Worm (Caenorhabditis elegans) whole organism, late embryonic: ENCODE measurements around the gene npr-11.

ENCODE experiments used
- Y22D7AL.16 ChIP-seq: sonication (generic microtip); optimal IDR thresholded peaks from 2 replicates; lab custom pipeline; 2016; ENCODE audit warnings: missing genetic modification characterization, missing compliant biosample characterization
- ceh-14 ChIP-seq: sonication (generic microtip); optimal IDR thresholded peaks from 2 replicates; lab custom pipeline; 2016; ENCODE audit warnings: missing genotype, missing genetic modification characterization, missing compliant biosample characterization
- ceh-2 ChIP-seq: sonication (generic microtip); optimal IDR thresholded peaks from 2 replicates; lab custom pipeline; 2016; ENCODE audit warnings: missing genotype, missing genetic modification characterization, missing compliant biosample characterization
- ceh-22 ChIP-seq: sonication (generic microtip); optimal IDR thresholded peaks from 2 replicates; lab custom pipeline; 2017; ENCODE audit warnings: missing biosample characterization, missing genetic modification characterization
- ceh-30 ChIP-seq: fragments of 150-350 bp; optimal IDR thresholded peaks from 2 replicates; lab custom pipeline; 2014; ENCODE audit warnings: missing biosample characterization, missing genetic modification characterization
- ceh-34 ChIP-seq: sonication (generic microtip); optimal IDR thresholded peaks from 2 replicates; lab custom pipeline; 2016; ENCODE audit warnings: mild to moderate bottlenecking, missing genetic modification characterization, missing compliant biosample characterization
- ceh-48 ChIP-seq: sonication (generic microtip); optimal IDR thresholded peaks from 2 replicates; lab custom pipeline; 2016; ENCODE audit warnings: missing genetic modification characterization, inconsistent platforms, missing compliant biosample characterization
- ceh-6 ChIP-seq: fragments of 200-800 bp; sonication (Bioruptor generic); optimal IDR thresholded peaks from 2 replicates; lab custom pipeline; 2018; ENCODE audit warnings: mild to moderate bottlenecking, missing genetic modification characterization, missing compliant biosample characterization
- che-1 ChIP-seq: sonication (generic microtip); optimal IDR thresholded peaks from 2 replicates; lab custom pipeline; 2016; ENCODE audit warnings: mild to moderate bottlenecking, missing genetic modification characterization, missing compliant biosample characterization
- elt-2 ChIP-seq: sonication (generic microtip); optimal IDR thresholded peaks from 2 replicates; lab custom pipeline; 2016; ENCODE audit warnings: missing genetic modification reagents, missing genetic modification characterization, missing compliant biosample characterization
- elt-4 ChIP-seq: sonication (generic microtip); optimal IDR thresholded peaks from 2 replicates; lab custom pipeline; 2016; ENCODE audit warnings: missing genetic modification characterization, missing compliant biosample characterization
- fkh-10 ChIP-seq: fragments of 150-350 bp; optimal IDR thresholded peaks from 2 replicates; lab custom pipeline; 2014; ENCODE audit warnings: missing biosample characterization, missing genetic modification reagents, missing genetic modification characterization
- hlh-13 ChIP-seq: fragments of 200-800 bp; sonication (Bioruptor generic); optimal IDR thresholded peaks from 2 replicates; lab custom pipeline; 2018; ENCODE audit warnings: mild to moderate bottlenecking, missing genetic modification characterization, missing compliant biosample characterization
- hlh-15 ChIP-seq: sonication (generic microtip); optimal IDR thresholded peaks from 2 replicates; lab custom pipeline; 2016; ENCODE audit warnings: missing genetic modification characterization, missing compliant biosample characterization
- lim-6 ChIP-seq: sonication (generic microtip); optimal IDR thresholded peaks from 2 replicates; lab custom pipeline; 2016; ENCODE audit warnings: missing genetic modification characterization, missing compliant biosample characterization
- madf-2 ChIP-seq: sonication (generic microtip); optimal IDR thresholded peaks from 2 replicates; lab custom pipeline; 2017; ENCODE audit warnings: missing genetic modification characterization, missing compliant biosample characterization
- mec-3 ChIP-seq: sonication (generic microtip); optimal IDR thresholded peaks from 2 replicates; lab custom pipeline; 2016; ENCODE audit warnings: borderline replicate concordance, missing genetic modification characterization, missing compliant biosample characterization
- nfya-1 ChIP-seq: sonication (generic microtip); optimal IDR thresholded peaks from 2 replicates; lab custom pipeline; 2017; ENCODE audit warnings: missing genetic modification characterization, mild to moderate bottlenecking, missing compliant biosample characterization, antibody characterized with exemption, moderate library complexity
- pag-3 ChIP-seq: sonication (generic microtip); optimal IDR thresholded peaks from 2 replicates; lab custom pipeline; 2016; ENCODE audit warnings: missing compliant biosample characterization, missing genetic modification characterization, borderline replicate concordance
- pax-1 ChIP-seq: fragments of 150-350 bp; optimal IDR thresholded peaks from 2 replicates; lab custom pipeline; 2014; ENCODE audit warnings: missing biosample characterization, missing genetic modification characterization
- pha-4 ChIP-seq: fragments of 150-350 bp; optimal IDR thresholded peaks from 2 replicates; lab custom pipeline; 2018; ENCODE audit warnings: missing biosample characterization, missing genetic modification reagents, missing genetic modification characterization
- pros-1 ChIP-seq: fragments of 150-350 bp; optimal IDR thresholded peaks from 2 replicates; lab custom pipeline; 2014; ENCODE audit warnings: missing biosample characterization, missing genetic modification reagents, missing genetic modification characterization
- ref-2 ChIP-seq: sonication (generic microtip); optimal IDR thresholded peaks from 2 replicates; lab custom pipeline; 2016; ENCODE audit warnings: missing genetic modification characterization, missing compliant biosample characterization
- sox-4 ChIP-seq: sonication (generic microtip); optimal IDR thresholded peaks from 2 replicates; lab custom pipeline; 2017; ENCODE audit warnings: mild to moderate bottlenecking, missing genetic modification characterization, inconsistent platforms, missing compliant biosample characterization
- syd-9 ChIP-seq: sonication (generic microtip); optimal IDR thresholded peaks from 2 replicates; lab custom pipeline; 2016; ENCODE audit warnings: mild to moderate bottlenecking, missing genetic modification characterization, moderate library complexity, missing compliant biosample characterization
- unc-3 ChIP-seq, 2 experiments: fragments of 200-800 bp in 1 of 2; sonication (Bioruptor generic) in 1 of 2; sonication (generic microtip) in 1 of 2; conservative IDR thresholded peaks in 1 of 2; optimal IDR thresholded peaks in 1 of 2; 2 replicates each; pipeline versions ENCODE4 v1.3.6 to Lab custom; 2016 to 2022; ENCODE audit warnings: missing compliant biosample characterization in 2 of 2, missing genetic modification characterization in 2 of 2, missing genetic modification reagents in 1 of 2
- ztf-16 ChIP-seq: sonication (generic microtip); optimal IDR thresholded peaks from 2 replicates; lab custom pipeline; 2017; ENCODE audit warnings: missing genetic modification characterization, missing compliant biosample characterization

The npr-11 gene

ce11 chrX:1207915-1208314 lies 47.5 kb downstream of the npr-11 start:
- no peak for TF ChIP-seq syd-9 (tag; lab: Kevin White, UChicago)
- no peak for TF ChIP-seq elt-2 (tag; lab: Kevin White, UChicago)
- TF ChIP-seq ceh-2 (tag; lab: Kevin White, UChicago) = no peak
- TF ChIP-seq lim-6 (tag; lab: Kevin White, UChicago) = no peak
- no peak for TF ChIP-seq ceh-22
- no peak for TF ChIP-seq ceh-6
- TF ChIP-seq ceh-48 (tag; lab: Kevin White, UChicago) = no peak
- TF ChIP-seq hlh-13 = no peak
- TF ChIP-seq ceh-14 (tag; lab: Kevin White, UChicago) = no peak
- no peak for TF ChIP-seq mec-3
- TF ChIP-seq fkh-10 (GFP tag; lab: Kevin White, UChicago) = no peak
- no peak for TF ChIP-seq pha-4 (tag; lab: Kevin White, UChicago)
- TF ChIP-seq pag-3 (tag; lab: Kevin White, UChicago) = no peak
- TF ChIP-seq ceh-30 (tag; lab: Kevin White, UChicago) = no peak
- TF ChIP-seq madf-2 (tag; lab: Kevin White, UChicago) = no peak
- no peak for TF ChIP-seq elt-4

ce11 chrX:1206029-1206428 lies 49.4 kb downstream of the npr-11 start, which contains the start of gene T13G4.7:
Gene T13G4.7, minus strand, starts transcription at chrX:1206129.
- TF ChIP-seq nfya-1 (no peak), madf-2 (tag; lab: Kevin White, UChicago) (no peak), ztf-16 (tag; lab: Kevin White, UChicago) (no peak), Y22D7AL.16 (no peak), ref-2 (no peak), hlh-15 (tag; lab: Kevin White, UChicago) (no peak), pax-1 (no peak), che-1 (tag; lab: Kevin White, UChicago) (no peak), sox-4 (no peak), unc-3 (GFP tag; conservative IDR thresholded peaks at IDR 0.05; lab: Robert Waterston, UW) (no peak), unc-3 (tag; optimal IDR thresholded peaks at IDR 0.05; lab: Kevin White, UChicago) (no peak), ceh-34 (tag; lab: Kevin White, UChicago) (no peak), ceh-22 (no peak), elt-4 (no peak)
- TF ChIP-seq, all 69 proteins: peak for 0

ce11 chrX:1202638-1203037 lies 52.8 kb downstream of the npr-11 start:
- TF ChIP-seq pros-1 (no peak), mec-3 (peak; percentile 8)
